Worm (Caenorhabditis elegans) whole organism, mixed stage, embryonic: Measurements from ENCODE around the gene nhr-139.

Experiments used
- M03D4.4 ChIP-seq: sonication (generic microtip); optimal IDR thresholded peaks from 2 replicates; lab custom pipeline; 2017; ENCODE audit warnings: mild to moderate bottlenecking, missing genetic modification characterization, missing compliant biosample characterization
- ceh-39 ChIP-seq: fragments of 150-350 bp; optimal IDR thresholded peaks from 2 replicates; lab custom pipeline; 2014; ENCODE audit warnings: missing biosample characterization, missing genetic modification characterization
- ceh-43 ChIP-seq: fragments of 200-800 bp; sonication (Bioruptor generic); optimal IDR thresholded peaks from 2 replicates; lab custom pipeline; 2018; ENCODE audit warnings: mild to moderate bottlenecking, missing genetic modification characterization, moderate library complexity, missing compliant biosample characterization
- ces-1 ChIP-seq: fragments of 150-350 bp; optimal IDR thresholded peaks from 2 replicates; lab custom pipeline; 2014; ENCODE audit warnings: missing biosample characterization, missing genetic modification reagents, missing genetic modification characterization
- drap-1 ChIP-seq: fragments of 200-800 bp; sonication (Bioruptor generic); optimal IDR thresholded peaks from 3 replicates; lab custom pipeline; 2018; ENCODE audit warnings: mild to moderate bottlenecking, missing genetic modification characterization, missing compliant biosample characterization
- elt-3 ChIP-seq: fragments of 150-350 bp; optimal IDR thresholded peaks from 2 replicates; lab custom pipeline; 2014; ENCODE audit warnings: missing biosample characterization, missing genetic modification characterization
- flh-1 ChIP-seq: fragments of 200-800 bp; sonication (Bioruptor generic); optimal IDR thresholded peaks from 2 replicates; lab custom pipeline; 2018; ENCODE audit warnings: mild to moderate bottlenecking, missing genetic modification characterization, moderate library complexity, missing compliant biosample characterization
- ham-2 ChIP-seq: fragments of 200-800 bp; sonication (Bioruptor generic); optimal IDR thresholded peaks from 2 replicates; lab custom pipeline; 2018; ENCODE audit warnings: mild to moderate bottlenecking, missing genetic modification characterization, missing compliant biosample characterization
- hlh-1 ChIP-seq: fragments of 150-350 bp; optimal IDR thresholded peaks from 2 replicates; lab custom pipeline; 2014; ENCODE audit warnings: missing biosample characterization, missing genetic modification reagents, missing genetic modification characterization
- lin-13 ChIP-seq: fragments of 150-350 bp; optimal IDR thresholded peaks from 2 replicates; lab custom pipeline; 2014; ENCODE audit warnings: missing biosample characterization, missing genetic modification characterization
- lin-32 ChIP-seq: fragments of 200-800 bp; sonication (Bioruptor generic); optimal IDR thresholded peaks from 2 replicates; lab custom pipeline; 2018; ENCODE audit warnings: mild to moderate bottlenecking, missing genetic modification characterization, missing compliant biosample characterization
- lsy-2 ChIP-seq: fragments of 150-350 bp; optimal IDR thresholded peaks from 2 replicates; lab custom pipeline; 2014; ENCODE audit warnings: missing biosample characterization, missing genetic modification characterization
- mab-5 ChIP-seq: fragments of 150-350 bp; optimal IDR thresholded peaks from 2 replicates; lab custom pipeline; 2014; ENCODE audit warnings: missing biosample characterization, missing genetic modification characterization
- mep-1 ChIP-seq: fragments of 150-350 bp; optimal IDR thresholded peaks from 2 replicates; lab custom pipeline; 2017; ENCODE audit warnings: missing biosample characterization, missing genetic modification reagents, missing genetic modification characterization, inconsistent platforms
- mls-2 ChIP-seq: sonication (generic microtip); optimal IDR thresholded peaks from 2 replicates; lab custom pipeline; 2016; ENCODE audit warnings: mild to moderate bottlenecking, missing genetic modification characterization, moderate library complexity, missing compliant biosample characterization
- nhr-12 ChIP-seq: fragments of 150-350 bp; optimal IDR thresholded peaks from 2 replicates; lab custom pipeline; 2014; ENCODE audit warnings: missing biosample characterization, missing genetic modification characterization
- nhr-2 ChIP-seq: fragments of 150-350 bp; optimal IDR thresholded peaks from 2 replicates; lab custom pipeline; 2014; ENCODE audit warnings: missing biosample characterization, missing genetic modification characterization
- nhr-237 ChIP-seq: fragments of 150-350 bp; optimal IDR thresholded peaks from 2 replicates; lab custom pipeline; 2014; ENCODE audit warnings: missing biosample characterization, missing genetic modification characterization
- nhr-28 ChIP-seq: fragments of 150-350 bp; optimal IDR thresholded peaks from 2 replicates; lab custom pipeline; 2014; ENCODE audit warnings: missing biosample characterization, missing genetic modification characterization
- nhr-76 ChIP-seq: sonication (generic microtip); optimal IDR thresholded peaks from 2 replicates; lab custom pipeline; 2017; ENCODE audit warnings: missing biosample characterization, missing genetic modification characterization
- pha-4 ChIP-seq: fragments of 150-350 bp; optimal IDR thresholded peaks from 2 replicates; lab custom pipeline; 2018; ENCODE audit warnings: missing biosample characterization, missing genetic modification reagents, missing genetic modification characterization
- sem-2 ChIP-seq: fragments of 200-800 bp; sonication (Bioruptor generic); optimal IDR thresholded peaks from 2 replicates; lab custom pipeline; 2018; ENCODE audit warnings: mild to moderate bottlenecking, missing genetic modification characterization, missing compliant biosample characterization
- snpc-4 ChIP-seq: fragments of 150-350 bp; optimal IDR thresholded peaks from 2 replicates; lab custom pipeline; 2014; ENCODE audit warnings: missing biosample characterization, missing genetic modification characterization
- tbx-8 ChIP-seq: fragments of 200-800 bp; sonication (Bioruptor generic); optimal IDR thresholded peaks from 2 replicates; lab custom pipeline; 2018; ENCODE audit warnings: mild to moderate bottlenecking, missing genetic modification characterization, moderate library complexity, missing compliant biosample characterization
- unc-120 ChIP-seq: sonication (generic microtip); optimal IDR thresholded peaks from 2 replicates; lab custom pipeline; 2017; ENCODE audit warnings: missing genetic modification characterization, missing compliant biosample characterization; ENCODE audit not compliant: poor library complexity, severe bottlenecking
- unc-39 ChIP-seq: fragments of 150-350 bp; optimal IDR thresholded peaks from 2 replicates; lab custom pipeline; 2014; ENCODE audit warnings: missing biosample characterization, missing genetic modification characterization
- unc-62 ChIP-seq: fragments of 150-350 bp; optimal IDR thresholded peaks from 2 replicates; lab custom pipeline; 2014; ENCODE audit warnings: missing biosample characterization, missing genetic modification reagents, missing genetic modification characterization
- zip-8 ChIP-seq: fragments of 150-350 bp; optimal IDR thresholded peaks from 2 replicates; lab custom pipeline; 2014; ENCODE audit warnings: missing biosample characterization, missing genetic modification characterization
- ztf-11 ChIP-seq: fragments of 150-350 bp; optimal IDR thresholded peaks from 2 replicates; lab custom pipeline; 2014; ENCODE audit warnings: missing biosample characterization, missing genetic modification characterization

Gene nhr-139

ce11 chrV:6987673-6988072, at the start of gene nhr-139:
Gene nhr-139, minus strand, starts transcription at chrV:6987773.
- no peak for TF ChIP-seq drap-1 (GFP tag; lab: Kevin White, UChicago)
- TF ChIP-seq snpc-4 (tag; lab: Kevin White, UChicago): no peak
- TF ChIP-seq unc-120 (tag; lab: Kevin White, UChicago): no peak
- TF ChIP-seq, all 35 proteins: peak for 0

ce11 chrV:7036475-7036874, 48.9 kb upstream of the nhr-139 start, which contains the start of gene twk-11:
Gene twk-11, minus strand, starts transcription at chrV:7036575.
- peak; percentile 20 for TF ChIP-seq pha-4 (tag; lab: Kevin White, UChicago)
- TF ChIP-seq unc-39 (tag; lab: Kevin White, UChicago): no peak

- no peak for TF ChIP-seq nhr-28
- TF ChIP-seq nhr-2: no peak
- no peak for TF ChIP-seq lin-32
- TF ChIP-seq mab-5 (tag; lab: Kevin White, UChicago): no peak
- no peak for TF ChIP-seq ceh-39 (tag; lab: Kevin White, UChicago)
- TF ChIP-seq lsy-2: no peak
- TF ChIP-seq M03D4.4 (tag; lab: Kevin White, UChicago): no peak
Observed at ce11 chrV:7027055-7027454, 39.5 kb upstream of the nhr-139 start, which contains the start of gene F20A1.6. Gene F20A1.6, minus strand, starts transcription at chrV:7027155.

ce11 chrV:7022981-7023380, 35.4 kb upstream of the nhr-139 start:
- TF ChIP-seq elt-3: no peak
- TF ChIP-seq zip-8 (tag; lab: Kevin White, UChicago): no peak
- TF ChIP-seq mep-1: no peak
- TF ChIP-seq ztf-11 (tag; lab: Kevin White, UChicago): no peak
- no peak for TF ChIP-seq lin-13 (tag; lab: Kevin White, UChicago)
- TF ChIP-seq nhr-2: no peak
- no peak for TF ChIP-seq ham-2 (GFP tag; lab: Kevin White, UChicago)
- TF ChIP-seq sem-2 (GFP tag; lab: Kevin White, UChicago): no peak
- TF ChIP-seq ceh-43: no peak
- TF ChIP-seq unc-120 (tag; lab: Kevin White, UChicago): no peak
- TF ChIP-seq ceh-39 (tag; lab: Kevin White, UChicago): no peak
- no peak for TF ChIP-seq tbx-8 (GFP tag; lab: Kevin White, UChicago)
- TF ChIP-seq, all 35 proteins: peak for 0

- TF ChIP-seq nhr-28 (no peak), lin-13 (tag; lab: Kevin White, UChicago) (no peak), ces-1 (GFP tag; lab: Kevin White, UChicago) (no peak), lin-32 (no peak), nhr-12 (tag; lab: Kevin White, UChicago) (no peak), flh-1 (GFP tag; lab: Kevin White, UChicago) (no peak), unc-62 (GFP tag; lab: Kevin White, UChicago) (no peak), nhr-76 (tag; lab: Kevin White, UChicago) (no peak), nhr-2 (no peak), unc-120 (tag; lab: Kevin White, UChicago) (no peak), snpc-4 (tag; lab: Kevin White, UChicago) (no peak), tbx-8 (GFP tag; lab: Kevin White, UChicago) (no peak), M03D4.4 (tag; lab: Kevin White, UChicago) (no peak), mls-2 (no peak), nhr-237 (tag; lab: Kevin White, UChicago) (no peak), hlh-1 (tag; lab: Kevin White, UChicago) (no peak), drap-1 (GFP tag; lab: Kevin White, UChicago) (no peak), ceh-39 (tag; lab: Kevin White, UChicago) (no peak)
Observed at ce11 chrV:7021772-7022171, 34.2 kb upstream of the nhr-139 start, which contains the start of gene F20A1.4. Gene F20A1.4, minus strand, starts transcription at chrV:7021872.

- TF ChIP-seq unc-39 (tag; lab: Kevin White, UChicago): no peak
- no peak for TF ChIP-seq ham-2 (GFP tag; lab: Kevin White, UChicago)
- TF ChIP-seq M03D4.4 (tag; lab: Kevin White, UChicago): no peak
- no peak for TF ChIP-seq ces-1 (GFP tag; lab: Kevin White, UChicago)
- TF ChIP-seq, all 35 proteins: peak for 0
Observed at ce11 chrV:7017059-7017458, 29.5 kb upstream of the nhr-139 start, which contains the start of gene srsx-32. Gene srsx-32, plus strand, starts transcription at chrV:7017359.
